Worm (Caenorhabditis elegans) whole organism, L4/young adult: ENCODE measurements around the gene sru-16.
"Not testable (repeated sequence)": the region's sequence is repeated elsewhere in the genome, so short reads cannot be mapped to it uniquely, and the experiment has no call there.

Experiments used
- W03F9.2 ChIP-seq: fragments of 150-350 bp; optimal IDR thresholded peaks from 2 replicates; lab custom pipeline; 2014; ENCODE audit warnings: missing biosample characterization, missing genetic modification characterization
- dao-5 ChIP-seq: sonication (generic microtip); optimal IDR thresholded peaks from 2 replicates; lab custom pipeline; 2016; ENCODE audit warnings: missing genotype, missing genetic modification characterization, moderate library complexity, missing compliant biosample characterization
- him-1 ChIP-seq: sonication (generic microtip); optimal IDR thresholded peaks from 2 replicates; lab custom pipeline; 2016; ENCODE audit warnings: missing genotype, missing genetic modification reagents, missing genetic modification characterization, missing compliant biosample characterization

The sru-16 gene

ce11 chrIV:13578953-13579352 lies at the start of gene sru-16:
Gene sru-16, plus strand, starts transcription at chrIV:13579253.
- TF ChIP-seq him-1, W03F9.2, dao-5 (tag; lab: Kevin White, UChicago): not testable (repeated sequence)

DNA sequence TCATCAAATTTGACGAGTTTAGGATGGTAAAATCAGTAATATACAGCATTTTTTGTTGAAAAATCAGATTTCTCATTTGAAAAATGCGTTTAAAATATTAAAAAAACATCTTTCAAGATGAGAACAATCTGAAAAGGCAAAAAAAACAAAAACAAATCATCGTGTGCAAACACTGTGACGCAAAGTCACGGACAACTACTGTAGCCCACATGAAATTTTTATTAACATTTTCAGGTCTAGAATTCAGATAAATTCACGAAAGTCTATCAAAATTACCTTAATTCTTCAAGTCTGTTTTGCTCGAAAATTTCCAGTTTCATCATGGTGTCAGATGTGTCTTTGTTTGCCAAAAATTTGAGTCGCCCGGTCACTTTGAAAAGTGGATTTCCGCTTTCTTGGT lies 40.2 kb upstream of the sru-16 start:
- TF ChIP-seq him-1 (tag; lab: Kevin White, UChicago), result no peak
- no peak for TF ChIP-seq dao-5 (tag; lab: Kevin White, UChicago)
- TF ChIP-seq W03F9.2 (tag; lab: Kevin White, UChicago), result no peak

ce11 chrIV:13540165-13540564 lies 38.9 kb upstream of the sru-16 start, which contains the start of gene rsd-2:
Gene rsd-2, minus strand, starts transcription at chrIV:13540265.
- TF ChIP-seq W03F9.2 (tag; lab: Kevin White, UChicago) (no peak), dao-5 (tag; lab: Kevin White, UChicago) (no peak), him-1 (tag; lab: Kevin White, UChicago) (no peak)

DNA sequence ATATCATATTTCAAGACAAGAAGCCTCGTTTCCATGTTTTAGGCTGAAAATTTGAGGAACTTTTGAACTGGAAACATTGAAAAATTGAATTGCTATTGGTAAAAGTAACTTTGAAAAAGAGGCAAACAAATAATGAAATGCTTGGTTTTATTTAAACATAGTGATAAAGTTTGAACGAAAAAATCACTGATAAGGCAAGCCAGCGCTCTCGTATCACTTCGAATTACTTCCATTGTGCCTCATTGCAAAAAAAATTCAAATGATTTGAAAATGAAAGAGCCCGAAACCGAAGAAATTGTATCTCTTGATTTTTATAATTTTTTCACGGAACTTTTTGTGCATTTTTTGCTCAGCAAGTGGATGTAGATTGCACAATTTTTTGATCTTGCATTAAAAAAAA lies 30.9 kb upstream of the sru-16 start, which contains the start of gene F52G2.3:
Gene F52G2.3, minus strand, starts transcription at position 43 of the 400 bp plus-strand sequence.
- TF ChIP-seq W03F9.2 (tag; lab: Kevin White, UChicago) (no peak), dao-5 (tag; lab: Kevin White, UChicago) (no peak), him-1 (tag; lab: Kevin White, UChicago) (no peak)

DNA sequence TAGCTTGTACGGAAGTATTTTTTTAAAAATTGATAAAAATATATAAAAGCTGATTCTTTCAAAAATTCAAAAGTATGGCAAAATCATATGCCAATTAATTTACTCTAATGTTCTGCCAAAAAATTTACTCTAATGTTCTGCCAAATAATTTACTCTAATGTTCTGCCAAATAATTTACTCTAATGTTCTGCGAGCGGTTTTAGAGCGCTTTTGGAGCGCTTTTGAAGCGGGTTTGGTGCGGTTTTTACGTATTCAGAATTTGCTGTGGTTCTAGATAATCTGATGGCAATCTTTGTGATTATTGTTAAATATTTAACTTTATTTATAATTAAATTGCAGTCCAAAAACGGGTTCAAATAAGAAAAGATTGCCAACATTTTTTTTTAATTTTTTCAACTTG lies 29.7 kb upstream of the sru-16 start:
- TF ChIP-seq him-1 (tag; lab: Kevin White, UChicago) (no peak), dao-5 (tag; lab: Kevin White, UChicago) (no peak), W03F9.2 (tag; lab: Kevin White, UChicago) (no peak)

DNA sequence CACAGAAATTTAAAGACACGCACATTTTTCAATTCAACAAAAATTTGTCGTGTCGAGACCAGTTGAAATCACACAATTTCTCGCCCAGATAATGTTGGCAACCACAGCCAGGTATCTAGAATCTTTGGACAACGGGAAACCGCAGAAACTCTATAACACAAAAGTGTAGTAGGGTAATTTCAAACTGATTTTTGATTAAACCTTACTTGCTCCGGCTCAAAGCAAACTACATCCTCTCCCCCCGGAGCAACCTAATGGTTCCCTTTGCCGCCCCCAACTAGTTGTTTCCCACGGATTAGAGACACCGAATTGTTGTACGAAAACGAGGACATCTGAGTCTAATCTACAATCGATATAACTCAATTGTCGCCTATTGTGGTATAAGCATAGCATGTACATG lies 24.7 kb upstream of the sru-16 start:
- TF ChIP-seq him-1 (tag; lab: Kevin White, UChicago), result no peak
- no peak for TF ChIP-seq dao-5 (tag; lab: Kevin White, UChicago)
- TF ChIP-seq W03F9.2 (tag; lab: Kevin White, UChicago), result no peak

ce11 chrIV:13555508-13555907 lies 23.5 kb upstream of the sru-16 start:
- TF ChIP-seq him-1 (tag; lab: Kevin White, UChicago), result no peak
- no peak for TF ChIP-seq W03F9.2 (tag; lab: Kevin White, UChicago)
- TF ChIP-seq dao-5 (tag; lab: Kevin White, UChicago), result no peak

ce11 chrIV:13557393-13557792 lies 21.7 kb upstream of the sru-16 start:
- TF ChIP-seq W03F9.2 (tag; lab: Kevin White, UChicago) (no peak), dao-5 (tag; lab: Kevin White, UChicago) (no peak), him-1 (tag; lab: Kevin White, UChicago) (no peak)

ce11 chrIV:13559020-13559419 lies 20.0 kb upstream of the sru-16 start:
- no peak for TF ChIP-seq him-1 (tag; lab: Kevin White, UChicago)
- TF ChIP-seq W03F9.2 (tag; lab: Kevin White, UChicago), result no peak
- TF ChIP-seq dao-5 (tag; lab: Kevin White, UChicago), result no peak

DNA sequence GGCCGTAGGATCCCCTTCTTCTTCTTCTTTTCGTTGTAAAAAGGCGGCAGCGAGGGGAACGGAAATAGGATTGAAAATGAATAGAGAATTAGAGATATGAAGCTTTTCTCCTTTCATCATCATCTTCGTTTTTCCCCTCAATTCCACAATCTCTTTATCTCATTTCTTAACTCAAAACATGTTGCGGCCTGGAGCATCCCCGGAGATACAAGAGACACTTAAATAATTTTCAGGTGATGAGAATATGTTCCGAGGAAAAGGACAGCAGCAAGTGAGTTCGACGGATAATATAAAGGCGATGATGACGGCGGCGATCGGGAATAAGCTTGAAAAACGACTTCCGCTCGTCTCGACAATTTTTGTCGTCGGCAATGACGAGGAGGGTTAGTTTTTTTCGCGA lies 17.4 kb upstream of the sru-16 start, which contains the start of the genes Y45F10B.13 and qui-1:
Gene Y45F10B.13, minus strand, starts transcription at position 101 of the 400 bp plus-strand sequence.
Gene qui-1, plus strand, starts transcription at position 233 of the 400 bp plus-strand sequence.
- TF ChIP-seq dao-5 (tag; lab: Kevin White, UChicago), result no peak
- TF ChIP-seq W03F9.2 (tag; lab: Kevin White, UChicago), result no peak
- no peak for TF ChIP-seq him-1 (tag; lab: Kevin White, UChicago)

DNA sequence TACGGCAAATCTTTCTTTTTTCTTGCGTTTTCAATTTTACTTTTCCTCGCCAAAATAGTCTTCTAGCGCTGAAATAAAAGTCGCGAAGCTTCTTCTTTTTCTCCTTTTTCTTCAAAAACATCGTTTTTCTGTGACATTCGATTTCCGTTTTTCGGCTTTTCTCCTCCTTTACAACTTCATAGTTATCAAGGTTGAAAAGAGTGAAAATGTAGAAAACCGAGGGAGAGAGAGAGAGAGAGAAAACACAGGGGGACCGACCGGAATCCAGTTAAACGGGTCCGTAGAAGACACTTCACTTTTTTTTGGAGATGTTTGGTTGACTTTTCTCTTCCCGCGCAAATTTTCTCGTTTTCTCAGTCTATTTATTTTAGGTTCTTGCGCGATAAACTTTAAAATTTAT lies 14.8 kb upstream of the sru-16 start:
- no peak for TF ChIP-seq dao-5 (tag; lab: Kevin White, UChicago)

DNA sequence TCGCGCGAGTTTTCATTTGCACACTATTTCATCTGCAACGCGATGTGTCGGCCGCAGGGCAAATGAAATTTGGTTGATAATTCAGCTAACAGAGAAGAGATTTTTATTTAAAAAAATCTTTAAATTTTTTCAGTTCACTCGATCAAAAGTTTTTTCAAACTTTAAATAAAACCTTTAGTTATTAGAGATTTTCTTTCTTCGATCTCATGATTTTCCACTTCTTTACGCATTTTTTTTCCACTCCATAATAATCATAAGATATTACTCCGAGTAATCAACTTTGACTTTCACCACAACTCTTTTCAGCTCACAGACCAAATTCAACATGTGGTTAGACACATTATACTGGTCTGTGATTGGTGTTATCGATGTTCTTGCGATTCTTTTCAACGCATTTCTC lies 4.3 kb upstream of the sru-16 start, which contains the start of gene srd-10:
Gene srd-10, plus strand, starts transcription at position 301 of the 400 bp plus-strand sequence.
- TF ChIP-seq him-1 (tag; lab: Kevin White, UChicago) (no peak), W03F9.2 (tag; lab: Kevin White, UChicago) (no peak)

- TF ChIP-seq him-1 (tag; lab: Kevin White, UChicago), result no peak
- TF ChIP-seq dao-5 (tag; lab: Kevin White, UChicago), result no peak
- TF ChIP-seq W03F9.2 (tag; lab: Kevin White, UChicago), result no peak
These were observed 3.4 kb upstream of the sru-16 start for ce11 chrIV:13575673-13576072.

DNA sequence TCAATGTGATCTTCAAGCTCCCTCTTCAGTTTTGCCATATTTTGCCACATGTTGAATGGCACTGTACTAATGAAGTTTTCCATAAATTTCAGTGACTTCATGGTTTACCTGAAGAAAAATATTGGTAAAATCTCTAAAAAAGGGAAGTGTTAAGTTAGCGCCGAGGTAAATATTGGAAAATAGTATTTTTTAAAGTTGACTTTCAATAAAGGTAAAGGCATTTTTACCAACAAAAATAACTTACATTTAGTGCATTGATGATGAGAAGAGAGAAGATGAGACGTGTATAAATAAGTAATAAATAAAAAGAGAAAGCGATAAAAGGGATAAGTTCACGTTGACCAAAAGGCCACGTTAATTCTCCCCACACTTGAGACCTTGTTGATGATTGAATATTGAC lies 879 bp upstream of the sru-16 start, which contains the start of gene Y45F10B.8:
Gene Y45F10B.8, minus strand, starts transcription at position 101 of the 400 bp plus-strand sequence.
- TF ChIP-seq him-1, dao-5, W03F9.2 (tag; lab: Kevin White, UChicago): not testable (repeated sequence)
